Worm (Caenorhabditis elegans) whole organism, L4/young adult: ENCODE results near the gene C41A3.2.

Experiments used
- W03F9.2 ChIP-seq: fragments of 150-350 bp; optimal IDR thresholded peaks from 2 replicates; lab custom pipeline; 2014; ENCODE audit warnings: missing biosample characterization, missing genetic modification characterization
- dao-5 ChIP-seq: sonication (generic microtip); optimal IDR thresholded peaks from 2 replicates; lab custom pipeline; 2016; ENCODE audit warnings: missing genotype, missing genetic modification characterization, moderate library complexity, missing compliant biosample characterization
- him-1 ChIP-seq: sonication (generic microtip); optimal IDR thresholded peaks from 2 replicates; lab custom pipeline; 2016; ENCODE audit warnings: missing genotype, missing genetic modification reagents, missing genetic modification characterization, missing compliant biosample characterization

C41A3.2 gene

DNA sequence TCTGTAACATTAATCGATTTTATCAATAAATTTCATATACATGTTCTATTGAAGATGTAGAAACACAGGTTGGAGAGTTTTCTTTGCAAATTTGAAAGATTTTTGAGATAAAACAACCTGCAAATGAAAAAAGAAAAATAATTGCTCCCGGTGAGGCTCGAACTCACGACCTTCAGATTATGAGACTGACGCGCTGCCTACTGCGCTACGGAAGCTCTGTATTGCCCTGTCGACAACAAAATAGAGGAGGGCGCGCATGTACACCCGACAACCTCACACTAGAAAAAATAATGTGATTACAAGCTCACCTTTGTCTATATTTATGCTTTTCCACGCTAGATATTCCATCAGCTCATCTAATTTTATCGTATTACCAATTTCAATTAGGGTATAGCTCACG, 6.9 kb downstream of the C41A3.2 start:
- TF ChIP-seq him-1 (tag; lab: Kevin White, UChicago), result no peak
- no peak for TF ChIP-seq W03F9.2 (tag; lab: Kevin White, UChicago)
- TF ChIP-seq dao-5 (tag; lab: Kevin White, UChicago), result no peak

DNA sequence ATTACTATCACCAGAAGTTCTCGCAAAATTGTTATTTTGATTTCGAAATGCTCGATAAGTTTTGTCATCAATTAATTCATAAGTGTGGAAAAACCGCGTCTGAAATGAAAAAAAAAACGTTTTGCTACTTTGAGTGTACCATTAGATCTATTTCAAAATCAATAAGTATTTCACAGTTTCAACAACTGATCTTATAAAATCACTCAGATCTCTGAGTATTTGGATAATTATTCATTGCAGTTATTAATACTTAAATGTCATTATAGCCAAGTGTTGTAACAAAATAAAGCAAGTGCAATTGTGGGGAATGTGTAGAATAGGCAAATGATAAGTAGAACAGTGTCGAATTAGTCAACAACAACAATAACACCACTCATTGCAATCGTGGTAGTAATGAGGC, 7.8 kb downstream of the C41A3.2 start, which contains the start of gene C03F11.4:
C03F11.4 (minus strand) TSS at position 101 of the 400 bp plus-strand sequence.
- no peak for TF ChIP-seq him-1 (tag; lab: Kevin White, UChicago)
- no peak for TF ChIP-seq W03F9.2 (tag; lab: Kevin White, UChicago)
- TF ChIP-seq dao-5 (tag; lab: Kevin White, UChicago), result no peak

DNA sequence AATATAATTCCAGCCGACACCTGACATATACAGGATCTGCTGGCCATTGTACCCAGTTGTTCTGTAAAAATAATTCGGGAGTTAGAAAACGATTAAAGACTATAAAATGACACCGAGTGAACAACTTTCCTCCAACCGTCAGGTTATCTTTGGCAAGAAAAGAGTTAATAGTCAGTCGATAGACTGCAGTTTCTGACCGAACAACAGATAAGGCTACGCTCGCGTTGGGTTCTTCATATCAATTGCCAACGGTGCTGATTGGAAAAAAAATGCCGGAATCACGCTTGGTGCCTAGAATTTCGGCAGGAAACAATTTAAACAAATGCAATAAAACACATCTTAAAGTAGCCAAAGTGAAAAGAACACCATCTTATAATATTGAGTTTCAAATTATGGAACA, 13.6 kb downstream of the C41A3.2 start, which contains the start of gene scav-1:
scav-1 (minus strand) TSS at position 61 of the 400 bp plus-strand sequence.
- no peak for TF ChIP-seq W03F9.2 (tag; lab: Kevin White, UChicago)
- TF ChIP-seq him-1 (tag; lab: Kevin White, UChicago), result no peak
- TF ChIP-seq dao-5 (tag; lab: Kevin White, UChicago), result no peak

DNA sequence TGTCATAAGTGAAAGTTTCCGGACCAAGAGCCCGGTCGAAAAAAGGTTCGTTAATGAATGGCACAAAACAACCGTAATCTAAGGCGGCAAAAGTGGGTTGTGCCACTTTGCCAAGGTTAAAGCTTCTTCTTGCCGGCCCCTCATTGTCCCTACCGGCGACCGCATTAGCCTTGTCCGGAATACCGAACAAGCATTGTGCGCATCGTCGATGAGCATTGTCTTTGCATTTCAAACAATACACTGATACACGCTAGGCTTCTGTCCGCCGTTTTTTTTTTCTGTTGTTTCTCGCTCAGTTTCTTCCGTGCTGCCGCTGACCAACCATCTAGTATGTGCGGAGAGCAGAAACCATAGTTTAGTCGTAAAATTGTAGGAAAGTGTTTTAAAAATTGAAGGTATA, 16.9 kb downstream of the C41A3.2 start, which contains the start of gene C03F11.2:
C03F11.2 (minus strand) TSS at position 101 of the 400 bp plus-strand sequence.
- TF ChIP-seq W03F9.2 (tag; lab: Kevin White, UChicago) (no peak), dao-5 (tag; lab: Kevin White, UChicago) (no peak), him-1 (tag; lab: Kevin White, UChicago) (no peak)

DNA sequence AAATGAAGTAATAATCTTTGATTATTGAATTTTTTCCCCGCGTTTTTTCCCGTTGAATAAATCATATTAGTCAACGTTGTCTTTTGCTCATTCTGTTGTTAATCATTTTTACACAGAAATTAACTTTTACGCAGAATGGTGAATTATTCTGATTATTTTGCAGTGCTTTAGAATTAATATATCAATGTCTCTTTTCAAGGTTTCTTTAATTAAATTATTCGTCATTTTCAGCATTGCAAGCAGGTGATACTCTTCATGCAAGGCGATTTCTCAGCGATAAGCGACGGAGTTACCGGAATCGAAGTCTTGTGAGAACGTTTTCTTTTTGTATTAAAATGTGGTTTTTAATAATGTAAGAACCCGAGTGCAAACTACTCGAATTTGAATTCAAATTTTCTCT, 26.5 kb downstream of the C41A3.2 start:
- no peak for TF ChIP-seq him-1 (tag; lab: Kevin White, UChicago)
- TF ChIP-seq dao-5 (tag; lab: Kevin White, UChicago), result no peak
- TF ChIP-seq W03F9.2 (tag; lab: Kevin White, UChicago), result no peak

DNA sequence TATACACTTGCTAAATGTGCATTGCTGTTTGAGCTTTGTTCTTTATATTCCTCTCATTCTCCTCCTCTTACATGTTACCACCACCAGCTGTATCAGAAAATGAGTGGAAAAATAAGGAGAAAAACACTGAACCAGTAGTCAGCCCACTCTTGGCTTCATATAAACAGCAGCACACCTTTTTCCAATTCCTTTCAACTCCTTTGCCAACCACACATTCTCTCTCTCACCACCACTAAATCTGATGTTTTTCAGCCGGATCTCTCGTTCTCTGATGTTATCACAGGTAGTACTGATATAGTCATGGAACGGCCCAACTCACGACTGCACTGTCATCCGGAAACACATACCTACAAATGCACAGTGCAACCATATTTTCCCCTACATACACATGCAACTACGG, 27.6 kb downstream of the C41A3.2 start, which contains the start of gene kcnl-3:
kcnl-3 (plus strand) TSS at position 301 of the 400 bp plus-strand sequence.
- no peak for TF ChIP-seq W03F9.2 (tag; lab: Kevin White, UChicago)
- no peak for TF ChIP-seq him-1 (tag; lab: Kevin White, UChicago)
- no peak for TF ChIP-seq dao-5 (tag; lab: Kevin White, UChicago)

DNA sequence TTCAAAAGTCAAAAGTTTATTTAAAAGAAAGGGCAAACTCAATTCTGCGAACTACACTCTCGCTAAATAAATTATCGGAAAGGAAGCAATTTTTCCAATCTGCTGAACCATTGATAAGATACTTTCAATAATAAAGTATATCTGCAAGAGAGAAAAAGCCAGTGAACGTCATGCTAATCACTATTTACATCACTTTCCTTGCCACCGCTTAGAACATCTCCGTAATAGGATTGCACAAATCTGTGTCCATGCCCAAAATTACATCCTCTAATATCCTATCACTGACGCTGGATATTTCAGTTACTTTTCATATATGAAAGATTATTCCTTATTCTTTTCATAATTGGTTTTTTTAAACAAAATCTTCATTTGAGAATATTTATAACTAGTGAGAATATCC, 31.4 kb downstream of the C41A3.2 start:
- no peak for TF ChIP-seq him-1 (tag; lab: Kevin White, UChicago)
- TF ChIP-seq W03F9.2 (tag; lab: Kevin White, UChicago), result no peak
- no peak for TF ChIP-seq dao-5 (tag; lab: Kevin White, UChicago)

DNA sequence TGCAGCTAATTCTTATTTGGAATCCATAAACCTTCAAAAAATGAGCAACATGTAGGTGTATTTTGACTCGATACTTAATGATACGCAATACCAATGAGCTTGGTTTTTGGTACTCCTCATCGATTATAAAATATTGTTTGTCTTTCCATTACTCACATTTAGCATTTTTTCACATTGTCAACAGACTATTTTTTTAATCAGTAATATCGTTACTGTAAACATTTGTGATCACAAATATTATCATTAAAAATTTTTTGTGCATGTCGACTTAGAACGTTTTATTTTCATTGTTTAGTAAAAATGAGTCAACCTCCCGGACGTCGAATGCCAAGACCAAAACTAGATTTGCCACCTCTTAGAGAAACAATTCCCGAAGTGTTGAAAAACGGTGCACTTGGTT, 36.8 kb downstream of the C41A3.2 start, which contains the start of gene sek-5:
sek-5 (plus strand) TSS at position 301 of the 400 bp plus-strand sequence.
- no peak for TF ChIP-seq dao-5 (tag; lab: Kevin White, UChicago)
- no peak for TF ChIP-seq W03F9.2 (tag; lab: Kevin White, UChicago)
- TF ChIP-seq him-1 (tag; lab: Kevin White, UChicago), result no peak

DNA sequence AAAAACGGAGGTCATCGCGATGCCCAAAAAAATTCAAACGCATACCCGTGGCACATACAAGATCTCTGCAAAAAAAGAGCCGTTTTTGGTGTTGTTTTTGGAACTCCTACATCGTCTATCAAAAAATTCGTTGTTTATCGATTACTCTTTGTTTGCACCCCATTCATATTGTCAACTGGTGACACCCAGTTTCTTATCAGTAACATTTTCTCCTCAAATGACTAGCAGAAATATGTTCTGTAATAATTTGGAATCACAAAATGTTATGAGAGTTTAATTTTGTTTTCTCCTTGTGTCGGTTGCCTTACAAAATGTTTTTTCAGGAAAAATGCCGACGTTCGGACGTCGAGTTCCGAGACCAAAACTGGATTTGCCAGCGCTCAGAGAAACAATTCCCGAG, 39.4 kb downstream of the C41A3.2 start, which contains the start of gene sek-4:
sek-4 (plus strand) TSS at position 318 of the 400 bp plus-strand sequence.
- no peak for TF ChIP-seq W03F9.2 (tag; lab: Kevin White, UChicago)

DNA sequence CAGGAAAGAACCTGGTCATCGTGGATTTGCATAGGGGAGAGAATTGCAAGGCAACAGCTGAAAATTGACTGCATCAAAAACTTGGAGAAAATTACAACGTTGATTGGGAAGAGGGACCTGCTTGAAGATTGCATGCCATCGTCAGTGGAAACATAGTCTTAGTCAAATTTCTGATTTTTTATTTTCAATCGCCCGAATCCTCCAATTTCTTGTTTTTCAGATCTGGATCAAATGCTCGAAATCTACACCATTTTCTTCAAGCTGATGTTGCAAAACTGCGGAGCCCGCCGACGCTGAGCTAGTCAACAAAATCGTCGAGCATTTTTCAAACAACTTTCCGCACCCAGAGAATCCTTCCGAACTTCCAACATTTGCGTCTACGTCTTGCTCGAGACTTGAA, 40.6 kb downstream of the C41A3.2 start:
- TF ChIP-seq W03F9.2 (tag; lab: Kevin White, UChicago) (no peak), him-1 (tag; lab: Kevin White, UChicago) (no peak), dao-5 (tag; lab: Kevin White, UChicago) (no peak)

DNA sequence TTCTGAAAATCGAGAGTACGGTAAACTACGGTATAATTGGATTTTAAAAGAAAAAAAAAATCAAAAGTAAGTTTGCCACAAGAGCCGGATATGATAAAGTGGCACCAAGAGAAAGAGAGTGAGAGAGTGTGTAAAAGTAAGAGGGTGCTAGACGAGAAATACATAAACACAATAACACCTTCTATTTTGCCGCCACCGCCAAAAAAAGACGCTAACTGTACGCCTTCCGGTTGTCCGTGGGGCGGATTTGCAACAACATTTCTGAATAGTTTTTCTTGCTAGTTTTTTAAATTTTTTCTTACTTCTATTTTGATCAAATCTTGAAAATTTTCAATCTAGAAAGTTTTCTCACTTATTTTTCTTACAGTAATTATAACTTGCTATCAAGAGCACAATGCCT, 41.5 kb downstream of the C41A3.2 start, which contains the start of gene F35C8.8:
F35C8.8 (minus strand) TSS at position 2 of the 400 bp plus-strand sequence.
- TF ChIP-seq dao-5 (tag; lab: Kevin White, UChicago) (no peak), him-1 (tag; lab: Kevin White, UChicago) (no peak), W03F9.2 (tag; lab: Kevin White, UChicago) (no peak)

DNA sequence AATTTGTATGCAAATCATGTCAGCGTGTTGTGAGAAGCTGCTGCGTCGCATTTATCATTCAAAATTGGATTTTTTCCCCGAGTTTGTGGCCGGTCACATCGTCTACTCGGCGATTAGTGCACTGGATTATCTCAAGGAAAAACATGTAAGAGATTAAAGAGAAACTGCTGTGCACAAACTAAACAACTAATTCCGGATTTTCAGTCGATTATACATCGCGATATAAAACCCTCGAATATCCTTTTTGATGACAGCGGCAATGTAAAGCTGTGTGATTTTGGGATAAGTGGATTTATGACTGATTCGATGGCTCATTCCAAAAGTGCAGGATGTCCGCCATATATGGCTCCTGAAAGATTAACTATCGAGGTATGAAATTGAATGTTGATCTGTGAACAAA, 43.5 kb downstream of the C41A3.2 start:
- no peak for TF ChIP-seq dao-5 (tag; lab: Kevin White, UChicago)
- TF ChIP-seq him-1 (tag; lab: Kevin White, UChicago), result no peak
- no peak for TF ChIP-seq W03F9.2 (tag; lab: Kevin White, UChicago)

DNA sequence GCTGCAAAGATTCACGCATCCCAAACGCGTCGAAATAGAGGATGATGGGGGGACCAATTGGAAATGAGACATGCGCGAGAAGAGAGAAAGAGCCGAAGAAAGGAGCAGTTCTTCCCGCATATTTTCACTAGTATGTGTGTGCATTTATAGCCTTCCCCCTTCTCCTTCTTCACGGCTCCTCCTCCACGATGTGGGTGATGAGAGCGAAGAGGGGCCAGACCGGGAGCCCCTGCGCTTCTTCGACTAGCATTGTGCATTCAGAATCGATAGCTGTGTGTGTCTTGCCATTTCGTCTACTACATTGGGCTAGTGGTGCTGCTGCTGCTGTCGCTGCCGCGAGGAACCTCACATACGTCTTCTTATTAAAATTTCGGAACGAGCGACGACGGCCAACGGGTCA, 45.9 kb downstream of the C41A3.2 start, which contains the start of gene jkk-1:
jkk-1 (plus strand) TSS at position 249 of the 400 bp plus-strand sequence.
- TF ChIP-seq dao-5 (tag; lab: Kevin White, UChicago) (no peak), him-1 (tag; lab: Kevin White, UChicago) (peak; percentile 40)

DNA sequence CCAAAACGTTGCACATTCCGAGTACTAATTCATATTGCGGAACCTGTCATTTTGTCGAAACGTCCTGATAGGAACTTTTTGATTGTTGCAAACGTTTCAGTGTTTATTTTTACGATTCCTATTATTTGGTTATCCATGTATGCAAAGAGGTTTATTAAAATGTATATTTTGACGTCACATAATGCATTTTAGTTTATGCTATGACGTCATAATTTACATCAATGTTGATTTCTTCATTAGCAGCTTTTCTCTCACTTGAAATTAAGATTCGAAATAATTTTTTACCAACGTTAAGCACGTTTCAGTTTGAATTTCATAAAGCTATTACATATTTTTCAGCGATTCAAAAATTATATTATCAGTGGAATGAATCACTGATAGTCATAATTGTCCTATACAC, 47.5 kb downstream of the C41A3.2 start:
- no peak for TF ChIP-seq dao-5 (tag; lab: Kevin White, UChicago)
- TF ChIP-seq him-1 (tag; lab: Kevin White, UChicago), result no peak
- TF ChIP-seq W03F9.2 (tag; lab: Kevin White, UChicago), result no peak
